Fruit fly (Drosophila melanogaster) whole organism, embryonic: ENCODE measurements around the gene CG31406.

Experiments
- B-H2 ChIP-seq: fragments of 200-800 bp; sonication (Bioruptor generic); optimal IDR thresholded peaks from 2 replicates; lab custom pipeline; 2018; ENCODE audit warnings: missing biosample characterization, mild to moderate bottlenecking, missing genetic modification characterization
- CG10366 ChIP-seq: fragments of 200-800 bp; sonication (Bioruptor generic); IDR thresholded peaks from 2 replicates; pipeline ENCODE4 v1.3.6; 2022; ENCODE audit warnings: missing biosample characterization, missing genetic modification characterization
- CG11504 ChIP-seq: fragments of 200-800 bp; sonication (Bioruptor generic); optimal IDR thresholded peaks from 3 replicates; lab custom pipeline; 2019; ENCODE audit warnings: missing biosample characterization, mild to moderate bottlenecking, missing genetic modification characterization, moderate library complexity
- CG12236 ChIP-seq: fragments of 200-800 bp; sonication (Bioruptor generic); optimal IDR thresholded peaks from 2 replicates; lab custom pipeline; 2016; ENCODE audit warnings: missing biosample characterization, missing genetic modification characterization
- CG1233 ChIP-seq: fragments of 200-800 bp; sonication (Bioruptor generic); optimal IDR thresholded peaks from 4 replicates; lab custom pipeline; 2018; ENCODE audit warnings: missing biosample characterization, mild to moderate bottlenecking, missing genetic modification characterization
- CG17829 ChIP-seq: fragments of 200-800 bp; optimal IDR thresholded peaks from 2 replicates; lab custom pipeline; 2019; ENCODE audit warnings: missing biosample characterization, mild to moderate bottlenecking, missing genetic modification characterization, moderate library complexity
- CG1792 ChIP-seq: fragments of 200-800 bp; sonication (Bioruptor generic); optimal IDR thresholded peaks from 2 replicates; lab custom pipeline; 2016; ENCODE audit warnings: missing biosample characterization, missing genetic modification characterization
- CG2712 ChIP-seq: fragments of 200-800 bp; optimal IDR thresholded peaks from 3 replicates; lab custom pipeline; 2019; ENCODE audit warnings: missing biosample characterization, mild to moderate bottlenecking, missing genetic modification characterization, moderate library complexity
- CG3407 ChIP-seq: fragments of 200-800 bp; sonication (Bioruptor generic); optimal IDR thresholded peaks from 2 replicates; lab custom pipeline; 2018; ENCODE audit warnings: missing biosample characterization, mild to moderate bottlenecking, missing genetic modification characterization
- CG3995 ChIP-seq: fragments of 200-800 bp; sonication (Bioruptor generic); optimal IDR thresholded peaks from 3 replicates; lab custom pipeline; 2016; ENCODE audit warnings: missing biosample characterization, missing genetic modification characterization
- CG6813 ChIP-seq: fragments of 200-800 bp; sonication (Bioruptor generic); optimal IDR thresholded peaks from 2 replicates; lab custom pipeline; 2017; ENCODE audit warnings: missing biosample characterization, missing genetic modification characterization, mild to moderate bottlenecking, moderate library complexity, missing genetic modification reagents
- CG7928 ChIP-seq: fragments of 200-800 bp; sonication (Bioruptor generic); optimal IDR thresholded peaks from 2 replicates; lab custom pipeline; 2017; ENCODE audit warnings: missing biosample characterization, mild to moderate bottlenecking, missing genetic modification characterization
- CG9727 ChIP-seq: fragments of 200-800 bp; sonication (Bioruptor generic); optimal IDR thresholded peaks from 3 replicates; lab custom pipeline; 2017; ENCODE audit warnings: missing biosample characterization, mild to moderate bottlenecking, missing genetic modification characterization
- CG9817 ChIP-seq: fragments of 200-800 bp; sonication (Bioruptor generic); optimal IDR thresholded peaks from 2 replicates; lab custom pipeline; 2018; ENCODE audit warnings: missing biosample characterization, mild to moderate bottlenecking, missing genetic modification characterization, moderate library complexity
- D19A ChIP-seq: fragments of 200-800 bp; optimal IDR thresholded peaks from 3 replicates; lab custom pipeline; 2019; ENCODE audit warnings: missing biosample characterization, mild to moderate bottlenecking, missing genetic modification characterization, moderate library complexity
- Dp ChIP-seq: fragments of 200-800 bp; sonication (Bioruptor generic); optimal IDR thresholded peaks from 2 replicates; lab custom pipeline; 2018; ENCODE audit warnings: missing biosample characterization, mild to moderate bottlenecking, missing genetic modification characterization, moderate library complexity
- ERR ChIP-seq: fragments of 200-800 bp; sonication (Bioruptor generic); optimal IDR thresholded peaks from 2 replicates; lab custom pipeline; 2016; ENCODE audit warnings: missing biosample characterization, missing genetic modification characterization
- Myb ChIP-seq: fragments of 200-800 bp; sonication (Bioruptor generic); optimal IDR thresholded peaks from 2 replicates; lab custom pipeline; 2016; ENCODE audit warnings: missing biosample characterization, missing genetic modification characterization
- NC2β ChIP-seq: fragments of 200-800 bp; sonication (Bioruptor generic); optimal IDR thresholded peaks from 2 replicates; lab custom pipeline; 2016; ENCODE audit warnings: missing biosample characterization, missing genetic modification characterization
- NFAT ChIP-seq: fragments of 200-800 bp; sonication (Bioruptor generic); IDR thresholded peaks from 2 replicates; pipeline ENCODE4 v1.3.6; 2022; ENCODE audit warnings: missing biosample characterization, missing genetic modification characterization
- Oaz ChIP-seq: fragments of 200-800 bp; sonication (Bioruptor generic); IDR thresholded peaks from 2 replicates; pipeline ENCODE4 v1.3.6; 2022; ENCODE audit warnings: missing biosample characterization, missing genetic modification characterization
- Sin3A ChIP-seq: fragments of >200 bp; optimal IDR thresholded peaks from 2 replicates; lab custom pipeline; 2018
- Taf1 ChIP-seq: fragments of 200-800 bp; sonication (Bioruptor generic); IDR thresholded peaks from 2 replicates; pipeline ENCODE4 v1.3.6; 2022; ENCODE audit warnings: missing biosample characterization, missing genetic modification characterization
- Usf ChIP-seq: fragments of 200-800 bp; sonication (Bioruptor generic); optimal IDR thresholded peaks from 2 replicates; lab custom pipeline; 2017; ENCODE audit warnings: missing genotype, missing biosample characterization, missing genetic modification characterization
- bowl ChIP-seq: fragments of 200-800 bp; sonication (Bioruptor generic); IDR thresholded peaks from 2 replicates; pipeline ENCODE4 v1.3.6; 2022; ENCODE audit warnings: missing biosample characterization, missing genetic modification characterization
- br ChIP-seq: fragments of >200 bp; optimal IDR thresholded peaks from 2 replicates; lab custom pipeline; 2017
- cas ChIP-seq: fragments of 200-800 bp; sonication (Bioruptor generic); IDR thresholded peaks from 2 replicates; pipeline ENCODE4 v1.3.6; 2022; ENCODE audit warnings: missing biosample characterization, missing genetic modification characterization
- chif ChIP-seq, 2 experiments: fragments of 200-800 bp; sonication (Bioruptor generic); optimal IDR thresholded peaks; 3 replicates each; lab custom pipeline; 2016; ENCODE audit warnings: missing biosample characterization in 2 of 2, missing genetic modification characterization in 2 of 2
- chm ChIP-seq: fragments of 200-800 bp; sonication (Bioruptor generic); IDR thresholded peaks from 2 replicates; pipeline ENCODE4 v1.3.6; 2022; ENCODE audit warnings: missing biosample characterization, missing genetic modification characterization
- ci ChIP-seq: fragments of 200-800 bp; sonication (Bioruptor generic); IDR thresholded peaks from 3 replicates; pipeline ENCODE4 v1.3.6; 2022; ENCODE audit warnings: missing biosample characterization, missing genetic modification characterization
- cwo ChIP-seq: fragments of 200-800 bp; sonication (Bioruptor generic); optimal IDR thresholded peaks from 3 replicates; lab custom pipeline; 2017; ENCODE audit warnings: missing biosample characterization, missing genetic modification characterization, mild to moderate bottlenecking, moderate library complexity, missing genetic modification reagents
- en ChIP-seq: fragments of 200-800 bp; sonication (Bioruptor generic); optimal IDR thresholded peaks from 2 replicates; lab custom pipeline; 2016; ENCODE audit warnings: missing biosample characterization, missing genetic modification characterization
- gce ChIP-seq: fragments of 200-800 bp; sonication (Bioruptor generic); IDR thresholded peaks from 3 replicates; pipeline ENCODE4 v1.3.6; 2022; ENCODE audit warnings: missing biosample characterization, missing genetic modification characterization
- insv ChIP-seq, 2 experiments: fragments of 200-800 bp; sonication (Bioruptor generic); optimal IDR thresholded peaks; 3 replicates each; lab custom pipeline; 2016 to 2018; ENCODE audit warnings: missing biosample characterization in 2 of 2, missing genetic modification characterization in 2 of 2
- lab ChIP-seq: fragments of 200-800 bp; sonication (Bioruptor generic); optimal IDR thresholded peaks from 3 replicates; lab custom pipeline; 2017; ENCODE audit warnings: missing biosample characterization, missing genetic modification characterization, mild to moderate bottlenecking, moderate library complexity, missing genetic modification reagents
- luna ChIP-seq: fragments of 200-800 bp; sonication (Bioruptor generic); optimal IDR thresholded peaks from 2 replicates; lab custom pipeline; 2016; ENCODE audit warnings: missing biosample characterization, missing genetic modification characterization
- nau ChIP-seq: fragments of 200-800 bp; sonication (Bioruptor generic); optimal IDR thresholded peaks from 3 replicates; lab custom pipeline; 2017; ENCODE audit warnings: missing biosample characterization, mild to moderate bottlenecking, missing genetic modification characterization, missing genetic modification reagents
- nom ChIP-seq: fragments of 200-800 bp; sonication (Bioruptor generic); optimal IDR thresholded peaks from 2 replicates; lab custom pipeline; 2017; ENCODE audit warnings: missing biosample characterization, missing genetic modification characterization, mild to moderate bottlenecking, moderate library complexity, missing genetic modification reagents
- oc ChIP-seq: fragments of 200-800 bp; sonication (Bioruptor generic); optimal IDR thresholded peaks from 2 replicates; lab custom pipeline; 2018; ENCODE audit warnings: missing biosample characterization, mild to moderate bottlenecking, missing genetic modification characterization, moderate library complexity
- org-1 ChIP-seq: fragments of 200-800 bp; sonication (Bioruptor generic); optimal IDR thresholded peaks from 2 replicates; lab custom pipeline; 2017; ENCODE audit warnings: missing biosample characterization, missing genetic modification characterization
- pan ChIP-seq, 4 experiments: fragments of >200 bp in 3 of 4; fragments of 200-800 bp in 1 of 4; sonication (Bioruptor generic) in 1 of 4; optimal IDR thresholded peaks in 3 of 4; IDR thresholded peaks in 1 of 4; 2 replicates each; pipeline versions ENCODE4 v1.3.6 to Lab custom; 2017 to 2022; ENCODE audit warnings: missing biosample characterization in 2 of 4, missing genetic modification characterization in 2 of 4, mixed read lengths in 1 of 4
- pfk ChIP-seq: fragments of 200-800 bp; sonication (Bioruptor generic); optimal IDR thresholded peaks from 2 replicates; lab custom pipeline; 2018; ENCODE audit warnings: missing biosample characterization, mild to moderate bottlenecking, missing genetic modification characterization, moderate library complexity
- pho ChIP-seq: fragments of 200-800 bp; sonication (Bioruptor generic); optimal IDR thresholded peaks from 2 replicates; lab custom pipeline; 2016; ENCODE audit warnings: missing biosample characterization, missing genetic modification characterization
- pita ChIP-seq: fragments of 200-800 bp; sonication (Bioruptor generic); optimal IDR thresholded peaks from 2 replicates; lab custom pipeline; 2017; ENCODE audit warnings: missing biosample characterization, mild to moderate bottlenecking, missing genetic modification characterization
- sens ChIP-seq: fragments of 200-800 bp; sonication (Bioruptor generic); peaks from one replicate; lab custom pipeline; 2016; ENCODE audit warnings: missing biosample characterization, missing genetic modification characterization
- slbo ChIP-seq: fragments of 200-800 bp; sonication (Bioruptor generic); IDR thresholded peaks from 2 replicates; pipeline ENCODE4 v1.3.6; 2022; ENCODE audit warnings: missing biosample characterization, missing genetic modification characterization
- vvl ChIP-seq: fragments of 200-800 bp; sonication (Bioruptor generic); IDR thresholded peaks from 2 replicates; pipeline ENCODE4 v1.3.6; 2022; ENCODE audit warnings: missing biosample characterization, missing genetic modification characterization
- wor ChIP-seq: fragments of 200-800 bp; sonication (Bioruptor generic); IDR thresholded peaks from 2 replicates; pipeline ENCODE4 v1.3.6; 2022; ENCODE audit warnings: missing biosample characterization, missing genetic modification characterization
- zf30C ChIP-seq: fragments of 200-800 bp; sonication (Bioruptor generic); optimal IDR thresholded peaks from 3 replicates; lab custom pipeline; 2018; ENCODE audit warnings: missing biosample characterization, mild to moderate bottlenecking, missing genetic modification characterization
- zfh2 ChIP-seq: fragments of 200-800 bp; sonication (Bioruptor generic); optimal IDR thresholded peaks from 2 replicates; lab custom pipeline; 2016; ENCODE audit warnings: missing biosample characterization, missing genetic modification characterization

The CG31406 gene

DNA sequence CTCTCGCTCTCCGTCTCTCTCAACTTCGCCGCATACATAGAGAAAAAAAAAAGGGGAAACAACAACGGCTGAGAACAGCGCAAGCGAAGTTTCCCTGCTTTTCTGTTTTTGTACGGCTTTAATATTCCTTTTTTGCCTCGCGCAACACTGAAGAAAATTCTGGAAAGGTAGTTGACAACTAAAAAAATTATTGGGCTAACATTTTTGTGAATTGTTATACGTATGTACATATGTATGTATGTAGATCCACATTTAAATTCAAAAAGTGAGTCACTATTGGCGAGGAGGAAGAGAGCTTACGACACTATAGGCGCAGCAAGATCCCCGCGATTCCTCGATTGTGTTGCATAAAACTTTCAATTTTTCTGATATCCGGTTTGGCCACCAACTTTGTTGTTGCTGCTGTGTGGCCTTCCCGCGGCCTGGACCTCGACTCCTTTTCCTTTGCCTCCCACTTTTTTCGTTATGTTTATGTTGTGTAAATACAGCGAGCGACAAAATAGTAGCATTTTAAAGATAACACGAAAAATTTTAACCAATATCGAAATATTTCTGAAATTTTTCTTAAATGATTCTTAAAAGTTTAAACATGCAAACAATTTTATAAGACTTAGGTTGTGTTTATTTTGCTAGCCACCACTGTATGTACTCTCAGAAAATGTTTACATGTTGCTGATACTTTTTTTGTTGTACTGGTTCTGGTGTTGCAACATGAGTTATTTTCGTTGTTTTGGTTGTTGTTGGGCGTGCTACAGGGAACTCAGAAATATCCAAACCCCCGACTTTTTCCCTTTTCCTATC lies 8.2 kb downstream of the CG31406 start (continued):
- TF ChIP-seq br (lab: Kevin White, UChicago) = no peak
- peak; percentile 70 for TF ChIP-seq en (GFP tag; lab: Kevin White, UChicago)
- TF ChIP-seq Oaz (GFP tag; lab: Robert Waterston, UW) = no peak
- no peak for TF ChIP-seq NFAT
- TF ChIP-seq CG17829 = peak; percentile 76
- TF ChIP-seq CG12236 = peak; percentile 80
- peak; percentile 40 for TF ChIP-seq CG7928 (GFP tag; lab: Kevin White, UChicago)
- peak; percentile 55 for TF ChIP-seq Myb (GFP tag; lab: Kevin White, UChicago)
- TF ChIP-seq slbo (GFP tag; lab: Robert Waterston, UW) = no peak
- peak; percentile 97 for TF ChIP-seq sens (GFP tag; lab: Kevin White, UChicago)
- TF ChIP-seq Sin3A (lab: Kevin White, UChicago) = no peak
- TF ChIP-seq CG2712 = peak; percentile 87
- peak; percentile 59 for TF ChIP-seq Usf
- peak; percentile 32 for TF ChIP-seq ERR (GFP tag; lab: Kevin White, UChicago)
- TF ChIP-seq pita (GFP tag; lab: Kevin White, UChicago) = no peak
- TF ChIP-seq oc = peak; percentile 79
- no peak for TF ChIP-seq bowl (GFP tag; lab: Robert Waterston, UW)
- TF ChIP-seq zf30C (GFP tag; lab: Kevin White, UChicago) = peak; percentile 97
- TF ChIP-seq Dp (GFP tag; lab: Kevin White, UChicago) = no peak
- TF ChIP-seq D19A (tag; lab: Kevin White, UChicago) = peak; percentile 73
- TF ChIP-seq nom (GFP tag; lab: Kevin White, UChicago) = peak; percentile 89
- peak; percentile 59 to 74 for TF ChIP-seq chif (GFP tag; optimal IDR thresholded peaks at IDR 0.05; lab: Kevin White, UChicago)
- no peak for TF ChIP-seq chm (GFP tag; lab: Robert Waterston, UW)
- no peak for TF ChIP-seq pan (optimal IDR thresholded peaks at IDR 0.05; lab: Kevin White, UChicago)
- no peak for TF ChIP-seq pan (GFP tag; optimal IDR thresholded peaks at IDR 0.05 in 1 of 2, IDR thresholded peaks at IDR 0.05 in 1 of 2)
- TF ChIP-seq CG10366 (GFP tag; lab: Robert Waterston, UW) = no peak; the same call in 1 of the 2 replicates
- peak; percentile 98 for TF ChIP-seq CG11504 (tag; lab: Kevin White, UChicago)
- TF ChIP-seq luna (GFP tag; lab: Kevin White, UChicago) = no peak
- TF ChIP-seq CG9727 (GFP tag; lab: Kevin White, UChicago) = peak; percentile 93
- peak; percentile 76 for TF ChIP-seq CG3407 (GFP tag; lab: Kevin White, UChicago)
- no peak for TF ChIP-seq gce (GFP tag; lab: Robert Waterston, UW)
- TF ChIP-seq B-H2 (GFP tag; lab: Kevin White, UChicago) = no peak
- no peak for TF ChIP-seq cas (GFP tag; lab: Robert Waterston, UW)
- TF ChIP-seq insv (GFP tag; optimal IDR thresholded peaks at IDR 0.05; lab: Kevin White, UChicago) = no peak
- no peak for TF ChIP-seq Taf1
- TF ChIP-seq cwo = peak; percentile 92
- TF ChIP-seq zfh2 (GFP tag; lab: Kevin White, UChicago) = peak; percentile 66
- no peak for TF ChIP-seq ci (GFP tag; lab: Robert Waterston, UW)
- peak; percentile 88 for TF ChIP-seq lab (GFP tag; lab: Kevin White, UChicago)
- TF ChIP-seq CG6813 = peak; percentile 81
- TF ChIP-seq wor (GFP tag; lab: Robert Waterston, UW) = no peak
- TF ChIP-seq pho = peak; percentile 78
- peak; percentile 58 for TF ChIP-seq CG1792 (GFP tag; lab: Kevin White, UChicago)
- no peak for TF ChIP-seq pfk
- TF ChIP-seq CG1233 = peak; percentile 77
- TF ChIP-seq CG3995 (GFP tag; lab: Kevin White, UChicago) = no peak
- TF ChIP-seq org-1 (GFP tag; lab: Kevin White, UChicago) = peak; percentile 82
- no peak for TF ChIP-seq nau (GFP tag; lab: Kevin White, UChicago)
- TF ChIP-seq CG9817 (tag; lab: Kevin White, UChicago) = peak; percentile 62
- TF ChIP-seq vvl (GFP tag; lab: Robert Waterston, UW) = no peak
- TF ChIP-seq NC2β (GFP tag; lab: Kevin White, UChicago) = peak; percentile 79
